Fruit fly (Drosophila melanogaster): Measurements from ENCODE around the gene ValRS-m.

The ValRS-m gene

DNA sequence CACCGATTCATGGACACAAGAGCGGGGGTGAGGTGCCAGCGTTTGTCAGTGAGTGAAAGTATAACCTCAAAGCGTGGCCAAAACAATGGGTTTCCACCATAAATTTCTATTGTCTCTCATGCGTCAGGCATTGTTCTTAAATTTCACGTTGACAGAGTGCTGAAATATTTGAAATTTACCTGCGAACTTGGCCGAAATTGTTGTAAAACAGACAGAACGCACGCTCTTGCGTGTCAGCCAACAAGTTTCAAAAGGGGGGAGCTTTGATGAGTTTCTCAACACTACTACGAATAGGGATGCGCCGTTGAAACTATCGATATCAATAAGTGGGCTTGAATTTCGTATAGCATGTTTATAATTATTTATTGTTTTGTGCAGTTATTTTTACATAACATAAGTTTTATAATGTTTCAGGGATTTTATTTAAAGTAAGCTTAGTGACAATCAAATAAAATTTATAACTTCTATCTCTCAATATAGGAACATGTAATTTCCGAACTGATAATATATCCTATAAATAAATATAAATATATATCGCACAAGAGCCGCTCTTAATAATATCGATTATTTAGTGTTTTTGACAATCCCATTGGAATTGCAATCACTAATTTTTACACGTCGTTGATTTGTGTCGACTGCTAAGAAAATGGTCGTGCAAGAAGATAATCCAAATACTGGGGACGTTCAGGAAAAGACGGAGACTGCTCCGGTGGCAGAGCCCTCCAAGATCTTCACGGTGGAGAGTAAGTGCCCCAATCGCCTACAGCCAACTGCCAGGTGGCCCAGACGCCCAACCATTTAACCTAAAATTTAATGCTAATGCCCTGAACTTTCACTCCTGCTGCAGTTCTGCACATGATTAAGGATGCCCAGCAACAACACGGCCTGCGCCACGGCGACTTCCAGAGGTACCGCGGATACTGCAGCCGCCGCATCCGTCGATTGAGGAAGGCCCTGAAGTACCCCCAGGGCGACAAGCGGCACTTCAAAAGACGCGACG lies 10.2 kb upstream of the ValRS-m start, which contains the start of the genes pix and Srp68:
TSS of gene pix (minus strand) at position 288 of the 1,000 bp plus-strand sequence.
TSS of gene Srp68 (plus strand) at position 569 of the 1,000 bp plus-strand sequence.
- TF ChIP-seq CG6791 (GFP tag; IDR thresholded peaks at IDR 0.05; ENCODE audit: partially characterized antibody) (0 out of 3 replicates have a peak, but pooled peaks have one; percentile 33), CG13775 (GFP tag; optimal IDR thresholded peaks at IDR 0.05) (peak; percentile 70), bcd (GFP tag; optimal IDR thresholded peaks at IDR 0.05) (peak; percentile 51), ap (GFP tag; IDR thresholded peaks at IDR 0.05) (no peak), sc (optimal IDR thresholded peaks at IDR 0.05) (no peak), sc (GFP tag; optimal IDR thresholded peaks at IDR 0.05) (no peak), CG12219 (GFP tag; optimal IDR thresholded peaks at IDR 0.05) (no peak), Doc2 (GFP tag; IDR thresholded peaks at IDR 0.05) (no peak), CG8290 (GFP tag; optimal IDR thresholded peaks at IDR 0.05) (peak; percentile 53), CG8290 (tag; optimal IDR thresholded peaks at IDR 0.05) (peak in 1 of 2 experiments; percentile 39), crc (GFP tag; optimal IDR thresholded peaks at IDR 0.05) (peak; percentile 20), CG7987 (GFP tag; optimal IDR thresholded peaks at IDR 0.05) (no peak), repo (GFP tag; optimal IDR thresholded peaks at IDR 0.05) (no peak), ci (GFP tag; IDR thresholded peaks at IDR 0.05) (no peak), cwo (GFP tag; optimal IDR thresholded peaks at IDR 0.05) (no peak), CG6765 (GFP tag; optimal IDR thresholded peaks at IDR 0.05) (peak; percentile 71), CG10543 (GFP tag; optimal IDR thresholded peaks at IDR 0.05) (peak; percentile 81), emc (GFP tag; optimal IDR thresholded peaks at IDR 0.05) (no peak), Sin3A (optimal IDR thresholded peaks at IDR 0.05) (peak; percentile 42), CG12299 (tag; optimal IDR thresholded peaks at IDR 0.05) (no peak), CoRest (tag; optimal IDR thresholded peaks at IDR 0.05) (peak; percentile 83), Dll (GFP tag; IDR thresholded peaks at IDR 0.05; ENCODE audit: partially characterized antibody) (peak; percentile 92), Elba2 (GFP tag; optimal IDR thresholded peaks at IDR 0.05) (no peak), CG15696 (tag; optimal IDR thresholded peaks at IDR 0.05) (peak; percentile 66), gsb-n (tag; optimal IDR thresholded peaks at IDR 0.05) (no peak), CG10654 (GFP tag; optimal IDR thresholded peaks at IDR 0.05) (peak; percentile 27), cas (GFP tag; IDR thresholded peaks at IDR 0.05) (no peak), danr (GFP tag; IDR thresholded peaks at IDR 0.05) (no peak), fd3F (GFP tag; optimal IDR thresholded peaks at IDR 0.05) (peak; percentile 43), CG15073 (GFP tag; optimal IDR thresholded peaks at IDR 0.05) (no peak), CG7786 (GFP tag; optimal IDR thresholded peaks at IDR 0.05) (peak; percentile 43), dimm (GFP tag; IDR thresholded peaks at IDR 0.05) (no peak), Vsx1 (GFP tag; optimal IDR thresholded peaks at IDR 0.05) (no peak), Dad (GFP tag; optimal IDR thresholded peaks at IDR 0.05) (peak; percentile 34), tup (GFP tag; optimal IDR thresholded peaks at IDR 0.05) (no peak), schlank (tag; optimal IDR thresholded peaks at IDR 0.05) (no peak), CG8478 (optimal IDR thresholded peaks at IDR 0.05) (no peak), psq (GFP tag; optimal IDR thresholded peaks at IDR 0.05) (peak; percentile 3), CG1647 (GFP tag; optimal IDR thresholded peaks at IDR 0.05) (peak; percentile 40), Fer3 (tag; optimal IDR thresholded peaks at IDR 0.05) (peak; percentile 47), CG1024 (GFP tag; IDR thresholded peaks at IDR 0.05) (no peak), CG6175 (GFP tag; IDR thresholded peaks at IDR 0.05) (no peak), ato (GFP tag; IDR thresholded peaks at IDR 0.05; ENCODE audit: partially characterized antibody) (no peak), CG3995 (GFP tag; optimal IDR thresholded peaks at IDR 0.05) (peak; percentile 26), org-1 (GFP tag; optimal IDR thresholded peaks at IDR 0.05) (no peak), wdn (GFP tag; IDR thresholded peaks at IDR 0.05) (no peak), Hey (tag; optimal IDR thresholded peaks at IDR 0.05) (no peak), Dek (tag; optimal IDR thresholded peaks at IDR 0.05) (peak; percentile 60), CG5245 (GFP tag; optimal IDR thresholded peaks at IDR 0.05) (peak; percentile 18), pita (GFP tag; optimal IDR thresholded peaks at IDR 0.05) (no peak)

Data from whole organism, embryonic.